Worm (Caenorhabditis elegans): ENCODE results near the gene math-4.

- TF ChIP-seq F49E8.2 (tag; optimal IDR thresholded peaks at IDR 0.05; ENCODE audit: insufficient read depth) (no peak), cebp-2 (GFP tag; IDR thresholded peaks at IDR 0.05) (no peak), ama-1 (optimal IDR thresholded peaks at IDR 0.05) (no peak), ama-1 (GFP tag; optimal IDR thresholded peaks at IDR 0.05) (no peak), unc-62 (GFP tag; optimal IDR thresholded peaks at IDR 0.05) (no peak), nfya-1 (tag; optimal IDR thresholded peaks at IDR 0.05; ENCODE audit: borderline replicate concordance, insufficient read depth) (no peak), mxl-1 (tag; optimal IDR thresholded peaks at IDR 0.05) (no peak), unc-130 (GFP tag; optimal IDR thresholded peaks at IDR 0.05) (no peak), aptf-3 (GFP tag; IDR thresholded peaks at IDR 0.05) (no peak), ztf-28 (GFP tag; IDR thresholded peaks at IDR 0.05) (no peak)
These were observed 5.7 kb upstream of the math-4 start, which contains the start of the genes C08F1.6 and fbxb-13 for ce11 chrII:1788087-1788486.

Data from whole organism, young adult.